Fruit fly (Drosophila melanogaster): Measurements from ENCODE around the gene Hydr2.
"Not testable (repeated sequence)": the region's sequence is repeated elsewhere in the genome, so short reads cannot be mapped to it uniquely, and the experiment has no call there.

Hydr2 gene

dm6 chr2L:3163490-3163889 lies at the start of gene Hydr2:
TSS of gene Hydr2 (plus strand) at chr2L:3163645.
- TF ChIP-seq Myc, ttk, insv (optimal IDR thresholded peaks at IDR 0.05): not testable (repeated sequence)

- TF ChIP-seq psq (optimal IDR thresholded peaks at IDR 0.05): no peak
Measured at dm6 chr2L:3114132-3114531, 49.3 kb upstream of the Hydr2 start.

DNA sequence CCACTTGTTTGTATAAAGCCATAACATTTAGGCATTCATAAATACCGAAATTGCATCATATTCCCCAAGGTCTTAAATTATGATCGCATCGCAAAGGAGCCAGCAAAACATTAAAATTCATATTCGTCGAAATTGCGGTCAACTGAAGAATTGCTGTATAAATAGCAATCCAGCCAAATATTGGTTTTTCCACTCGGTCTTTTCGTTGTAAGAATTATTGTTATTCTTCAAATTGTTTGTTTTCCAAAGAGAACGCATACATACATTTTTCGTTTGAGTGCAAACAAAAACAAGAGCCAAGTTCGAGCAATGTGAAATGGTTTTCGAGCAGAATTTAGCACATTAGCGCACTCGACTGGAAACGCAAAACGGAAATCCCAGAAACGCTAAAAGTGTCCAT lies 48.6 kb upstream of the Hydr2 start:
- no peak for TF ChIP-seq insv (optimal IDR thresholded peaks at IDR 0.05)
- no peak for TF ChIP-seq psq (optimal IDR thresholded peaks at IDR 0.05)
- no peak for TF ChIP-seq h (optimal IDR thresholded peaks at IDR 0.05)
- TF ChIP-seq Sin3A (optimal IDR thresholded peaks at IDR 0.05): no peak
- TF ChIP-seq ttk (optimal IDR thresholded peaks at IDR 0.05): no peak
- TF ChIP-seq Myc (optimal IDR thresholded peaks at IDR 0.05): no peak

- TF ChIP-seq Sin3A (optimal IDR thresholded peaks at IDR 0.05) (no peak), insv (optimal IDR thresholded peaks at IDR 0.05) (no peak), psq (optimal IDR thresholded peaks at IDR 0.05) (no peak), Myc (optimal IDR thresholded peaks at IDR 0.05) (no peak), h (optimal IDR thresholded peaks at IDR 0.05) (no peak), ttk (optimal IDR thresholded peaks at IDR 0.05) (no peak)
Measured at dm6 chr2L:3119613-3120012, 43.8 kb upstream of the Hydr2 start.

- TF ChIP-seq h (optimal IDR thresholded peaks at IDR 0.05): no peak
- TF ChIP-seq ttk (optimal IDR thresholded peaks at IDR 0.05): no peak
- TF ChIP-seq psq (optimal IDR thresholded peaks at IDR 0.05): no peak
- TF ChIP-seq Myc (optimal IDR thresholded peaks at IDR 0.05): no peak
- no peak for TF ChIP-seq Sin3A (optimal IDR thresholded peaks at IDR 0.05)
- TF ChIP-seq insv (optimal IDR thresholded peaks at IDR 0.05): no peak
Measured at dm6 chr2L:3120820-3121219, 42.6 kb upstream of the Hydr2 start.

DNA sequence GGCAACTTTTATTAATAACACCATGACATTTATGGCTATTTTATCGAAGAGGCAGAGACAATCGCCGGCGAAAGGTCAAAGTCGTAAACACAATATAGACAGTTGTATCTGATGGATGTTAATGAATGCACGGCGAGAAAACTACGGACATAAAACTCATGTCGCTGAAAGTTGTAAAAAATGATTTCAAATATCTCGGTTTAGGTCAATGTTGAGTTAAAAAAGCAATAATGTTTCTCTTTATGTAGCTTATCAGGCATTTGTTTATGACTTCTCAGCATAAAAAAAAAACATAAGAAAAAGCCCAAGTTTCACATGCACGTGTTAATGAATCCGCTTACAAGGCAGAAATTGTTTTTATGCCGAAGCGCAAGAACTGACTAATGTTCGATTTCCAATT lies 42.1 kb upstream of the Hydr2 start:
- TF ChIP-seq psq (optimal IDR thresholded peaks at IDR 0.05) (no peak), h (optimal IDR thresholded peaks at IDR 0.05) (no peak), ttk (optimal IDR thresholded peaks at IDR 0.05) (no peak), insv (optimal IDR thresholded peaks at IDR 0.05) (no peak), Sin3A (optimal IDR thresholded peaks at IDR 0.05) (no peak), Myc (optimal IDR thresholded peaks at IDR 0.05) (no peak)

dm6 chr2L:3121745-3122144 lies 41.7 kb upstream of the Hydr2 start:
- no peak for TF ChIP-seq Myc (optimal IDR thresholded peaks at IDR 0.05)
- no peak for TF ChIP-seq ttk (optimal IDR thresholded peaks at IDR 0.05)
- TF ChIP-seq Sin3A (optimal IDR thresholded peaks at IDR 0.05): no peak
- TF ChIP-seq psq (optimal IDR thresholded peaks at IDR 0.05): no peak
- TF ChIP-seq h (optimal IDR thresholded peaks at IDR 0.05): no peak
- no peak for TF ChIP-seq insv (optimal IDR thresholded peaks at IDR 0.05)

DNA sequence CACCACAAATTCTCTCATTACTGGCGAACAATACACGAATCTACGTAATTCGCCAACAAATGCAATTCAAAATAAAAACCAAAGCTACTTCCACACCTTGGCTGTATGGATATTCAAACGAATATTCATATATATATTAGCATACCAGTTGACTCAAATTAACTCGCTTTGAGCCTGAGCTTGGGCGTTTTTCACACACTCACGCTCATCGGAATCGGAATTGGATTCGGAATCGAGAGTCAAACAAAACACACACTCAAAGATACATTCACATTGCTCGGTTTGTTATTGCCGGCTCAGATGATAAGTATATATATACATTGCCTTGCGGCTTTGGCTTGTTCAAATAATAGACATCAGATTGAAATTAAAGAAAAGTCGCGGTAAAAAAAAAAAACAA lies 41.2 kb upstream of the Hydr2 start:
- TF ChIP-seq psq (optimal IDR thresholded peaks at IDR 0.05) (no peak), ttk (optimal IDR thresholded peaks at IDR 0.05) (no peak), h (optimal IDR thresholded peaks at IDR 0.05) (no peak), Myc (optimal IDR thresholded peaks at IDR 0.05) (no peak), Sin3A (optimal IDR thresholded peaks at IDR 0.05) (no peak), insv (optimal IDR thresholded peaks at IDR 0.05) (no peak)

DNA sequence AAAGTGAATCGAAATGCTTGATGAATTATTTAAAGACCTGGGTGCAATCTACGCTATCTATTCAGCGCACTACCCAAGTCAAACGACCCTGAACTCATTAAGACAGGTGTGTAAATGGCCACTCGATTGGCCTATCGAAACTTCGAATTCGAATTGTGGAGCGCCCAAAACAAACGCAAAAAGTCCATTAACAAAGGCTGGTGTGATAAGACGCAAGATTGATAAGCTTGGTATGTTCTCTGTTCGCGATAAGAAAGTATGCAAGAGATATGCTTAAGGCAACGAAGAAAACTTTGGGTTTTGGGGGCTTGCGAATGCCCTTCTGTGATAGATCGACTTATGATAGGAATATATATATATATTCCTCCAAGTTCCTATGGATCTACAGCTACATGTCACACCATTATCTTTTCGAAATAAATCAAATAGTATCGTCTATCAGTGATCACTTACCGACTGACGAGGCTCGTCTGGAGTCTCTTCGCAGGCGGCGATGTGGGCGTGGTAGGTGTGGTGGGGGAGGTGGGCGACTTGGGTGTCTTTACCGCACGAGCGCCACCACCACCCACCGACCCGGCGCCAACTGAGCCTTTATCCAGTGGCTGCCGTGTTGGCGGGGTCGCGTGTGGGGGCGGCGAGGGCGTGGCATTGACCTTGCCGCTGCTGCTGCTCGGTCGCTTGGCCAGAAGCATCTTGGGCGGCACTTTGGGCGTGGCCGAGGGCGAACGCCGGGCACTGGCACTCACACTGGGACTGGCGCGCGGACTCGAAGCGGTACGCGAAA lies 39.7 kb upstream of the Hydr2 start:
- TF ChIP-seq insv (optimal IDR thresholded peaks at IDR 0.05) (no peak), h (optimal IDR thresholded peaks at IDR 0.05) (no peak), ttk (optimal IDR thresholded peaks at IDR 0.05) (no peak), Sin3A (optimal IDR thresholded peaks at IDR 0.05) (no peak), Myc (optimal IDR thresholded peaks at IDR 0.05) (no peak), psq (optimal IDR thresholded peaks at IDR 0.05) (no peak)

DNA sequence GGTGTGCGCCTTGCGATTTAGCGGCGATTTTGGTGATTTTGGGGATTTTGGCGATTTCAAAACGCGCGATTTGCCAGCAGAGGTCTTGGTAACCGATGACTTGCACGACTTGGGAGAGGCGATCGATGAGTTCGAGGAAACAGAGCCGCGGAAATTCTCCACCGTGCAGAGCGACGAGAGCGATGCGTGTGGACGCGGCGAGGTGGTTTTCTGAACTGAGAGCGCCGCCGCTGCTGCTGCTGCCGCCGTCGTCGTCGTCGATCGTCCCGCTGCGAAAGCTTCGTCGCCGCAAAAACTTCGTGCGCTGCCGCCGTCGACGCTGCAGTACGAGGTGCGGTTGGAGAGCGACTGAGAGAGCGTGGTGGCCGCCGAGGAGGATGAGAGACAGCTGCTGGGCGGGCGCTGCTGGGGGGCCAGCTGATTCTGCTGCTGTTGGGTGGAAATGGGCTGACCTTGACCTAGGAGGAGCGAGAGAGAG lies 38.9 kb upstream of the Hydr2 start:
- no peak for TF ChIP-seq insv (optimal IDR thresholded peaks at IDR 0.05)
- TF ChIP-seq Sin3A (optimal IDR thresholded peaks at IDR 0.05): no peak
- TF ChIP-seq h (optimal IDR thresholded peaks at IDR 0.05): no peak
- TF ChIP-seq Myc (optimal IDR thresholded peaks at IDR 0.05): no peak
- TF ChIP-seq ttk (optimal IDR thresholded peaks at IDR 0.05): no peak
- TF ChIP-seq psq (optimal IDR thresholded peaks at IDR 0.05): no peak

dm6 chr2L:3127813-3128212 lies 35.6 kb upstream of the Hydr2 start:
- TF ChIP-seq psq (optimal IDR thresholded peaks at IDR 0.05) (no peak), h (optimal IDR thresholded peaks at IDR 0.05) (no peak), Sin3A (optimal IDR thresholded peaks at IDR 0.05) (no peak), Myc (optimal IDR thresholded peaks at IDR 0.05) (no peak), ttk (optimal IDR thresholded peaks at IDR 0.05) (no peak), insv (optimal IDR thresholded peaks at IDR 0.05) (no peak)

- TF ChIP-seq h (optimal IDR thresholded peaks at IDR 0.05): no peak
- TF ChIP-seq insv (optimal IDR thresholded peaks at IDR 0.05): no peak
Measured at dm6 chr2L:3128335-3128734, 35.1 kb upstream of the Hydr2 start, which contains the start of gene CG15403. TSS of gene CG15403 (plus strand) at chr2L:3128635.

DNA sequence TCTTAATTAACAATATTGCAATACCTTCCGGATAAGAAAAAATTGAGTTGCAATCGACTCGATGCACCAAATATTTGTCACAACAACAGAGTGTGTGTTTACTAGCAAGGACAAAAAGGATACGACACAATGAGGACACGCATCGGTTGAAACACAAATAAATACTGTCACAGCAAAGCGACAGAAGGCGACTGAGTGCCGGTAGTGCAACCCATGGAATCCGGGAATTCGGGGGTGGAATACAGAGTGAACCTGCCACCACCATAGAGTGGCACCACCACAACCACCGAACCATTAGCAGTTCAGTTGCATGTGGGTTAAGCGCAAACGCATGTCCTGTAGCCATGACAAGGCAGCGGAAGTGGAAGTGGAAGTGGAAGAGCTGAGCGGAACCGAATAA lies 33.0 kb upstream of the Hydr2 start:
- TF ChIP-seq Myc (optimal IDR thresholded peaks at IDR 0.05) (no peak), psq (optimal IDR thresholded peaks at IDR 0.05) (no peak), Sin3A (optimal IDR thresholded peaks at IDR 0.05) (no peak), insv (optimal IDR thresholded peaks at IDR 0.05) (no peak), ttk (optimal IDR thresholded peaks at IDR 0.05) (no peak), h (optimal IDR thresholded peaks at IDR 0.05) (no peak)

Measured in Kc167 (cell line).